Worm (Caenorhabditis elegans): ENCODE measurements around the gene srj-14.

DNA sequence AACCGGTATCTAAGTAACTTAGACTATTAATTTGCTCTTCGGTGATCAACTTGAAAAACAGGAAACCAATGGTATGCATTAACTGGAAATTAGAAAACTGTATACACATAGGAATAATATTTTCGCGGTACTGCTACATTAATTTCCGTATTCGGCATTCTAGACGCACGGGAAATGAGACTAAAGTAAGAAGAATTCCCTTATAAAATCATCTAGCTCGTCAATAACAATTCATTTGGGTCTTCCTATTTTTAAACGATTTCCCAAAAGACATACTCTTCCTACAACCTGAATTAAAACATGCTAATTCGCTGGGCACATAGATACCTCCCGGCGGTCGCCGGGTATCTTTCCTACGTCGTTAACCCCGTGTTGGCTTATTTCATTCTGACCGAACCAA lies 32.8 kb downstream of the srj-14 start, which contains the start of gene srj-13:
- TF ChIP-seq C38D4.7 (GFP tag; optimal IDR thresholded peaks at IDR 0.05) (no peak), ceh-45 (GFP tag; IDR thresholded peaks at IDR 0.05) (no peak), pag-3 (tag; optimal IDR thresholded peaks at IDR 0.05; ENCODE audit: borderline replicate concordance) (no peak), ref-2 (tag; optimal IDR thresholded peaks at IDR 0.05) (no peak), F13H6.1 (tag; optimal IDR thresholded peaks at IDR 0.05) (no peak), lin-11 (tag; optimal IDR thresholded peaks at IDR 0.05) (no peak), nfya-1 (tag; optimal IDR thresholded peaks at IDR 0.05) (no peak), elt-2 (tag; optimal IDR thresholded peaks at IDR 0.05) (no peak), nhr-11 (tag; optimal IDR thresholded peaks at IDR 0.05) (no peak), gmeb-2 (tag; optimal IDR thresholded peaks at IDR 0.05) (no peak), unc-55 (GFP tag; optimal IDR thresholded peaks at IDR 0.05) (no peak), hlh-15 (tag; optimal IDR thresholded peaks at IDR 0.05) (no peak), rnt-1 (tag; optimal IDR thresholded peaks at IDR 0.05) (no peak), hlh-30 (tag; optimal IDR thresholded peaks at IDR 0.05; ENCODE audit: insufficient read depth) (no peak)
